Worm (Caenorhabditis elegans): ENCODE results near the gene rib-2.

The rib-2 gene

ce11 chrIII:10742382-10742860 lies at the start of gene rib-2, which contains the start of gene tbb-1:
Gene rib-2 (plus strand): TSS chrIII:10742810.
Gene tbb-1 (minus strand): TSS chrIII:10742432.
- no peak for TF ChIP-seq unc-62 (GFP tag; optimal IDR thresholded peaks at IDR 0.05)

- TF ChIP-seq unc-62 (GFP tag; optimal IDR thresholded peaks at IDR 0.05): no peak
Observed at ce11 chrIII:10694294-10694693, 48.3 kb upstream of the rib-2 start, which contains the start of the genes Y39A1A.18 and fmo-3. Gene Y39A1A.18 (minus strand): TSS chrIII:10694485. Gene fmo-3 (plus strand): TSS chrIII:10694681.

ce11 chrIII:10700460-10700859 lies 42.1 kb upstream of the rib-2 start, which contains the start of gene Y39A1A.20:
Gene Y39A1A.20 (minus strand): TSS chrIII:10700560.
- TF ChIP-seq unc-62 (GFP tag; optimal IDR thresholded peaks at IDR 0.05): no peak

- TF ChIP-seq unc-62 (GFP tag; optimal IDR thresholded peaks at IDR 0.05): no peak
Observed at ce11 chrIII:10702805-10703204, 39.8 kb upstream of the rib-2 start.

- TF ChIP-seq unc-62 (GFP tag; optimal IDR thresholded peaks at IDR 0.05): no peak
Observed at ce11 chrIII:10703833-10704232, 38.8 kb upstream of the rib-2 start.

- TF ChIP-seq unc-62 (GFP tag; optimal IDR thresholded peaks at IDR 0.05): no peak
Observed at ce11 chrIII:10704499-10704898, 38.1 kb upstream of the rib-2 start.

- TF ChIP-seq unc-62 (GFP tag; optimal IDR thresholded peaks at IDR 0.05): no peak
Observed at ce11 chrIII:10706481-10706880, 36.1 kb upstream of the rib-2 start.

- no peak for TF ChIP-seq unc-62 (GFP tag; optimal IDR thresholded peaks at IDR 0.05)
Observed at ce11 chrIII:10706972-10707438, 35.6 kb upstream of the rib-2 start, which contains the start of the genes Y39A1A.21 and Y39A1A.22. Gene Y39A1A.21 (minus strand): TSS chrIII:10707022. Gene Y39A1A.22 (minus strand): TSS chrIII:10707028.

- no peak for TF ChIP-seq unc-62 (GFP tag; optimal IDR thresholded peaks at IDR 0.05)
Observed at ce11 chrIII:10707461-10707860, 35.1 kb upstream of the rib-2 start, which contains the start of gene mrpl-12. Gene mrpl-12 (plus strand): TSS chrIII:10707761.

ce11 chrIII:10708484-10708883 lies 34.1 kb upstream of the rib-2 start:
- no peak for TF ChIP-seq unc-62 (GFP tag; optimal IDR thresholded peaks at IDR 0.05)

- TF ChIP-seq unc-62 (GFP tag; optimal IDR thresholded peaks at IDR 0.05): no peak
Observed at ce11 chrIII:10709676-10710075, 32.9 kb upstream of the rib-2 start.

ce11 chrIII:10711192-10711673 lies 31.4 kb upstream of the rib-2 start, which contains the start of gene W09D10.5:
Gene W09D10.5 (minus strand): TSS chrIII:10711536.
- no peak for TF ChIP-seq unc-62 (GFP tag; optimal IDR thresholded peaks at IDR 0.05)

ce11 chrIII:10714541-10714940 lies 28.1 kb upstream of the rib-2 start:
- no peak for TF ChIP-seq unc-62 (GFP tag; optimal IDR thresholded peaks at IDR 0.05)

ce11 chrIII:10716091-10716490 lies 26.5 kb upstream of the rib-2 start, which contains the start of gene W09D10.4:
Gene W09D10.4 (minus strand): TSS chrIII:10716191.
- no peak for TF ChIP-seq unc-62 (GFP tag; optimal IDR thresholded peaks at IDR 0.05)

ce11 chrIII:10717479-10717878 lies 25.1 kb upstream of the rib-2 start:
- TF ChIP-seq unc-62 (GFP tag; optimal IDR thresholded peaks at IDR 0.05): no peak

ce11 chrIII:10718078-10718477 lies 24.5 kb upstream of the rib-2 start:
- no peak for TF ChIP-seq unc-62 (GFP tag; optimal IDR thresholded peaks at IDR 0.05)

ce11 chrIII:10719057-10719456 lies 23.6 kb upstream of the rib-2 start:
- no peak for TF ChIP-seq unc-62 (GFP tag; optimal IDR thresholded peaks at IDR 0.05)

All from whole organism, dauer.